Fruit fly (Drosophila melanogaster) whole organism, embryonic: ENCODE measurements around the gene Hip1.

Experiments used
- Blimp-1 ChIP-seq: fragments of 200-800 bp; sonication (Bioruptor generic); optimal IDR thresholded peaks from 3 replicates; lab custom pipeline; 2018; ENCODE audit warnings: missing biosample characterization, missing genetic modification characterization, mild to moderate bottlenecking, moderate library complexity, missing genetic modification reagents
- CG10543 ChIP-seq: fragments of 200-800 bp; sonication (Bioruptor generic); optimal IDR thresholded peaks from 3 replicates; lab custom pipeline; 2017; ENCODE audit warnings: missing biosample characterization, mild to moderate bottlenecking, missing genetic modification characterization, moderate library complexity
- CG12219 ChIP-seq: fragments of 200-800 bp; sonication (Bioruptor generic); optimal IDR thresholded peaks from 3 replicates; lab custom pipeline; 2018; ENCODE audit warnings: missing biosample characterization, mild to moderate bottlenecking, missing genetic modification characterization
- CG12744 ChIP-seq: fragments of 200-800 bp; sonication (Bioruptor generic); optimal IDR thresholded peaks from 2 replicates; lab custom pipeline; 2016; ENCODE audit warnings: missing biosample characterization, missing genetic modification characterization
- CG14050 ChIP-seq: fragments of 200-800 bp; sonication (Bioruptor generic); IDR thresholded peaks from 3 replicates; pipeline ENCODE4 v1.3.6; 2022; ENCODE audit warnings: missing biosample characterization, missing genetic modification characterization
- CG1602 ChIP-seq: fragments of 200-800 bp; sonication (Bioruptor generic); optimal IDR thresholded peaks from 3 replicates; lab custom pipeline; 2016; ENCODE audit warnings: missing biosample characterization, missing genetic modification characterization
- CG17361 ChIP-seq: fragments of 200-800 bp; sonication (Bioruptor generic); IDR thresholded peaks from 3 replicates; pipeline ENCODE4 v1.3.6; 2022; ENCODE audit warnings: missing biosample characterization, missing genetic modification characterization
- CG17568 ChIP-seq: fragments of 200-800 bp; sonication (Bioruptor generic); optimal IDR thresholded peaks from 2 replicates; lab custom pipeline; 2018; ENCODE audit warnings: missing biosample characterization, mild to moderate bottlenecking, missing genetic modification characterization, moderate library complexity
- CG30431 ChIP-seq: fragments of 200-800 bp; sonication (Bioruptor generic); optimal IDR thresholded peaks from 2 replicates; lab custom pipeline; 2017; ENCODE audit warnings: missing biosample characterization, missing genetic modification characterization
- CG34376 ChIP-seq: fragments of 200-800 bp; sonication (Bioruptor generic); optimal IDR thresholded peaks from 2 replicates; lab custom pipeline; 2018; ENCODE audit warnings: missing biosample characterization, mild to moderate bottlenecking, missing genetic modification characterization
- CG4328 ChIP-seq: fragments of 200-800 bp; sonication (Bioruptor generic); optimal IDR thresholded peaks from 3 replicates; lab custom pipeline; 2017; ENCODE audit warnings: missing biosample characterization, missing genetic modification reagents, missing genetic modification characterization
- CG4707 ChIP-seq: fragments of 200-800 bp; sonication (Bioruptor generic); optimal IDR thresholded peaks from 2 replicates; lab custom pipeline; 2018; ENCODE audit warnings: missing biosample characterization, mild to moderate bottlenecking, missing genetic modification characterization, moderate library complexity
- CG4730 ChIP-seq: fragments of 200-800 bp; sonication (Bioruptor generic); IDR thresholded peaks from 2 replicates; pipeline ENCODE4 v1.3.6; 2022; ENCODE audit warnings: missing biosample characterization, missing genetic modification characterization
- CG5953 ChIP-seq: fragments of 200-800 bp; sonication (Bioruptor generic); IDR thresholded peaks from 2 replicates; pipeline ENCODE4 v1.3.6; 2022; ENCODE audit warnings: missing biosample characterization, missing genetic modification characterization
- CG6791 ChIP-seq: fragments of 200-800 bp; sonication (Bioruptor generic); IDR thresholded peaks from 3 replicates; pipeline ENCODE4 v1.3.6; 2022; ENCODE audit warnings: missing biosample characterization, missing genetic modification characterization; ENCODE audit not compliant: partially characterized antibody
- CG6813 ChIP-seq: fragments of 200-800 bp; sonication (Bioruptor generic); optimal IDR thresholded peaks from 2 replicates; lab custom pipeline; 2017; ENCODE audit warnings: missing biosample characterization, missing genetic modification characterization, mild to moderate bottlenecking, moderate library complexity, missing genetic modification reagents
- CG8290 ChIP-seq, 3 experiments: fragments of 200-800 bp; sonication (Bioruptor generic); optimal IDR thresholded peaks; 2 replicates each; lab custom pipeline; 2016 to 2019; ENCODE audit warnings: missing biosample characterization in 3 of 3, missing genetic modification characterization in 3 of 3, mild to moderate bottlenecking in 2 of 3, moderate library complexity in 1 of 3
- CG8478 ChIP-seq: fragments of >200 bp; optimal IDR thresholded peaks from 2 replicates; lab custom pipeline; 2018
- H15 ChIP-seq: fragments of 200-800 bp; sonication (Bioruptor generic); IDR thresholded peaks from 3 replicates; pipeline ENCODE4 v1.3.6; 2022; ENCODE audit warnings: missing biosample characterization, missing genetic modification characterization
- HHEX ChIP-seq: fragments of 200-800 bp; sonication (Bioruptor generic); optimal IDR thresholded peaks from 3 replicates; lab custom pipeline; 2017; ENCODE audit warnings: missing biosample characterization, mild to moderate bottlenecking, missing genetic modification characterization, missing genetic modification reagents
- Hand ChIP-seq: fragments of 200-800 bp; sonication (Bioruptor generic); optimal IDR thresholded peaks from 2 replicates; lab custom pipeline; 2017; ENCODE audit warnings: mild to moderate bottlenecking, missing biosample characterization, missing genetic modification reagents, missing genetic modification characterization
- Hey ChIP-seq: fragments of 200-800 bp; sonication (Bioruptor generic); optimal IDR thresholded peaks from 3 replicates; lab custom pipeline; 2018; ENCODE audit warnings: missing biosample characterization, mild to moderate bottlenecking, missing genetic modification characterization
- MBD-R2 ChIP-seq: fragments of 200-800 bp; sonication (Bioruptor generic); IDR thresholded peaks from 2 replicates; pipeline ENCODE4 v1.3.6; 2022; ENCODE audit warnings: missing biosample characterization, missing genetic modification characterization
- Max ChIP-seq: fragments of 200-800 bp; sonication (Bioruptor generic); optimal IDR thresholded peaks from 2 replicates; lab custom pipeline; 2016; ENCODE audit warnings: missing biosample characterization, mild to moderate bottlenecking, missing genetic modification characterization
- Neu2 ChIP-seq: fragments of 200-800 bp; sonication (Bioruptor generic); optimal IDR thresholded peaks from 3 replicates; lab custom pipeline; 2016; ENCODE audit warnings: missing biosample characterization, missing genetic modification characterization, borderline replicate concordance
- Side ChIP-seq: fragments of 200-800 bp; sonication (Bioruptor generic); optimal IDR thresholded peaks from 2 replicates; lab custom pipeline; 2016; ENCODE audit warnings: missing biosample characterization, missing genetic modification characterization
- Spps ChIP-seq: fragments of 200-800 bp; sonication (Bioruptor generic); optimal IDR thresholded peaks from 2 replicates; lab custom pipeline; 2018; ENCODE audit warnings: missing biosample characterization, mild to moderate bottlenecking, missing genetic modification characterization
- Xrp1 ChIP-seq: fragments of 200-800 bp; sonication (Bioruptor generic); IDR thresholded peaks from 2 replicates; pipeline ENCODE4 v1.3.6; 2022; ENCODE audit warnings: missing biosample characterization, missing genetic modification characterization
- ab ChIP-seq: fragments of 200-800 bp; sonication (Bioruptor generic); optimal IDR thresholded peaks from 2 replicates; lab custom pipeline; 2016; ENCODE audit warnings: missing biosample characterization, missing genetic modification characterization
- az2 ChIP-seq: fragments of 200-800 bp; sonication (Bioruptor generic); optimal IDR thresholded peaks from 3 replicates; lab custom pipeline; 2016; ENCODE audit warnings: missing biosample characterization, missing genetic modification characterization
- bab2 ChIP-seq: fragments of 200-800 bp; sonication (Bioruptor generic); optimal IDR thresholded peaks from 2 replicates; lab custom pipeline; 2016; ENCODE audit warnings: missing biosample characterization, missing genetic modification characterization
- bowl ChIP-seq: fragments of 200-800 bp; sonication (Bioruptor generic); IDR thresholded peaks from 2 replicates; pipeline ENCODE4 v1.3.6; 2022; ENCODE audit warnings: missing biosample characterization, missing genetic modification characterization
- cato ChIP-seq: fragments of 200-800 bp; sonication (Bioruptor generic); optimal IDR thresholded peaks from 2 replicates; lab custom pipeline; 2016; ENCODE audit warnings: missing biosample characterization, missing genetic modification characterization, borderline replicate concordance
- crp ChIP-seq, 2 experiments: fragments of 200-800 bp; sonication (Bioruptor generic); optimal IDR thresholded peaks; 2 replicates in 1 of 2; 3 replicates in 1 of 2; lab custom pipeline; 2017; ENCODE audit warnings: missing biosample characterization in 2 of 2, missing genetic modification characterization in 2 of 2, mild to moderate bottlenecking in 1 of 2, moderate library complexity in 1 of 2
- danr ChIP-seq: fragments of 200-800 bp; sonication (Bioruptor generic); IDR thresholded peaks from 2 replicates; pipeline ENCODE4 v1.3.6; 2022; ENCODE audit warnings: missing biosample characterization, missing genetic modification characterization
- dmrt99B ChIP-seq: fragments of 200-800 bp; sonication (Bioruptor generic); optimal IDR thresholded peaks from 2 replicates; lab custom pipeline; 2018; ENCODE audit warnings: missing biosample characterization, mild to moderate bottlenecking, missing genetic modification characterization, moderate library complexity
- gcm ChIP-seq: fragments of 200-800 bp; sonication (Bioruptor generic); optimal IDR thresholded peaks from 2 replicates; lab custom pipeline; 2019; ENCODE audit warnings: missing biosample characterization, mild to moderate bottlenecking, missing genetic modification characterization, moderate library complexity
- gem ChIP-seq: fragments of 200-800 bp; sonication (Bioruptor generic); optimal IDR thresholded peaks from 2 replicates; lab custom pipeline; 2019; ENCODE audit warnings: missing biosample characterization, mild to moderate bottlenecking, missing genetic modification characterization, moderate library complexity
- jigr1 ChIP-seq: fragments of 200-800 bp; sonication (Bioruptor generic); IDR thresholded peaks from 3 replicates; pipeline ENCODE4 v1.3.6; 2022; ENCODE audit warnings: missing biosample characterization, missing genetic modification characterization
- kni ChIP-seq: fragments of 200-800 bp; sonication (Bioruptor generic); optimal IDR thresholded peaks from 3 replicates; lab custom pipeline; 2017; ENCODE audit warnings: mild to moderate bottlenecking, missing biosample characterization, missing genetic modification reagents, missing genetic modification characterization
- odd ChIP-seq: fragments of 200-800 bp; sonication (Bioruptor generic); optimal IDR thresholded peaks from 2 replicates; lab custom pipeline; 2017; ENCODE audit warnings: missing biosample characterization, mild to moderate bottlenecking, missing genetic modification characterization
- org-1 ChIP-seq: fragments of 200-800 bp; sonication (Bioruptor generic); optimal IDR thresholded peaks from 2 replicates; lab custom pipeline; 2017; ENCODE audit warnings: missing biosample characterization, missing genetic modification characterization
- otp ChIP-seq: fragments of 200-800 bp; sonication (Bioruptor generic); IDR thresholded peaks from 3 replicates; pipeline ENCODE4, ENCODE4 v1.3.6; 2022; ENCODE audit warnings: missing biosample characterization, missing genetic modification characterization
- pan ChIP-seq, 4 experiments: fragments of >200 bp in 3 of 4; fragments of 200-800 bp in 1 of 4; sonication (Bioruptor generic) in 1 of 4; optimal IDR thresholded peaks in 3 of 4; IDR thresholded peaks in 1 of 4; 2 replicates each; pipeline versions ENCODE4 v1.3.6 to Lab custom; 2017 to 2022; ENCODE audit warnings: missing biosample characterization in 2 of 4, missing genetic modification characterization in 2 of 4, mixed read lengths in 1 of 4
- phol ChIP-seq: fragments of 200-800 bp; sonication (Bioruptor generic); optimal IDR thresholded peaks from 3 replicates; lab custom pipeline; 2018; ENCODE audit warnings: missing biosample characterization, mild to moderate bottlenecking, missing genetic modification characterization, moderate library complexity
- repo ChIP-seq: fragments of 200-800 bp; sonication (Bioruptor generic); optimal IDR thresholded peaks from 2 replicates; lab custom pipeline; 2016; ENCODE audit warnings: missing biosample characterization, missing genetic modification characterization
- tgo ChIP-seq: fragments of 200-800 bp; sonication (Bioruptor generic); IDR thresholded peaks from 3 replicates; pipeline ENCODE4 v1.3.6; 2022; ENCODE audit warnings: missing biosample characterization, missing genetic modification characterization
- tll ChIP-seq, 2 experiments: fragments of 200-800 bp in 1 of 2; fragments of >200 bp in 1 of 2; sonication (Bioruptor generic) in 1 of 2; optimal IDR thresholded peaks; 2 replicates each; lab custom pipeline; 2017 to 2019; ENCODE audit warnings: missing biosample characterization in 2 of 2, missing genetic modification characterization in 2 of 2, mild to moderate bottlenecking in 1 of 2, moderate library complexity in 1 of 2
- unpg ChIP-seq: fragments of 200-800 bp; sonication (Bioruptor generic); optimal IDR thresholded peaks from 3 replicates; lab custom pipeline; 2018; ENCODE audit warnings: missing biosample characterization, mild to moderate bottlenecking, missing genetic modification characterization, moderate library complexity
- zfh2 ChIP-seq: fragments of 200-800 bp; sonication (Bioruptor generic); optimal IDR thresholded peaks from 2 replicates; lab custom pipeline; 2016; ENCODE audit warnings: missing biosample characterization, missing genetic modification characterization

Hip1 gene

DNA sequence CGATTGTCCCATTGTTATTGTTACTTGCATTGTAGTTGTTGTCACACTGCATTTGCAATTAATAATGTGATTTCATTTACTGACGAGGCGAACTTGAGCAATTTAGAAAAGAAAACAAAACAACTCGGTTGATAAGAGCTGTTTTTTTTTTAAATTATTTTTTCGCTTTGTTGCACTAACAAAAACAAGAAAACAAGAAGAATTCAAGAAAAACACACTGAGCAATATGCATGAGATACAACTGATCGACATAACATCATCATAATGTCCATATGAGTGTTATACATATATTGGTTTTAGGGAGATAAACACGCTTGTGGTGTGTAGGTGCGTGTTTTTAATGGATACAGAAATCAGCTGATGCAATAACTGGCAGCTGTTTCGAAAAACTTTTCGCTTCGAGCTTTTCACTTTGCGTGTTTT lies 29.1 kb upstream of the Hip1 start (continued):
- TF ChIP-seq CG1602 (GFP tag; lab: Kevin White, UChicago): no peak
- no peak for TF ChIP-seq danr (GFP tag; lab: Robert Waterston, UW)
- no peak for TF ChIP-seq kni
- TF ChIP-seq cato (GFP tag; lab: Kevin White, UChicago): no peak
- no peak for TF ChIP-seq Max (GFP tag; lab: Kevin White, UChicago)
- TF ChIP-seq ab (GFP tag; lab: Kevin White, UChicago): no peak
- TF ChIP-seq bab2 (GFP tag; lab: Kevin White, UChicago): no peak
- peak; percentile 16 for TF ChIP-seq CG6813 (GFP tag; lab: Kevin White, UChicago)
- TF ChIP-seq Hand (GFP tag; lab: Kevin White, UChicago): no peak
- no peak for TF ChIP-seq CG6791 (GFP tag; lab: Robert Waterston, UW)
- peak; percentile 15 for TF ChIP-seq CG17568 (GFP tag; lab: Kevin White, UChicago)
- no peak for TF ChIP-seq zfh2
- no peak for TF ChIP-seq H15
- no peak for TF ChIP-seq CG12219
- TF ChIP-seq az2 (GFP tag; lab: Kevin White, UChicago): no peak
- TF ChIP-seq gcm (GFP tag; lab: Kevin White, UChicago): no peak
- peak; percentile 24 for TF ChIP-seq Blimp-1
- TF ChIP-seq MBD-R2 (GFP tag; lab: Robert Waterston, UW): no peak
- no peak for TF ChIP-seq HHEX (GFP tag; lab: Kevin White, UChicago)
- no peak for TF ChIP-seq pan (optimal IDR thresholded peaks at IDR 0.05; lab: Kevin White, UChicago)
- no peak for TF ChIP-seq pan (GFP tag; optimal IDR thresholded peaks at IDR 0.05 in 1 of 2, IDR thresholded peaks at IDR 0.05 in 1 of 2)
- no peak for TF ChIP-seq repo (GFP tag; lab: Kevin White, UChicago)
- TF ChIP-seq org-1 (GFP tag; lab: Kevin White, UChicago): no peak
- TF ChIP-seq CG14050 (GFP tag; lab: Robert Waterston, UW): no peak
- TF ChIP-seq CG30431 (GFP tag; lab: Kevin White, UChicago): no peak
- TF ChIP-seq Side (GFP tag; lab: Kevin White, UChicago): no peak
- TF ChIP-seq CG4328: no peak
- no peak for TF ChIP-seq CG5953
- TF ChIP-seq CG4707 (GFP tag; lab: Kevin White, UChicago): no peak
- no peak for TF ChIP-seq gem (tag; lab: Kevin White, UChicago)
- TF ChIP-seq tgo (GFP tag; lab: Robert Waterston, UW): no peak
- TF ChIP-seq Spps (tag; lab: Kevin White, UChicago): no peak
- TF ChIP-seq jigr1 (GFP tag; lab: Robert Waterston, UW): no peak
- TF ChIP-seq CG8290 (GFP tag; optimal IDR thresholded peaks at IDR 0.05; lab: Kevin White, UChicago): no peak
- TF ChIP-seq CG8290 (tag; optimal IDR thresholded peaks at IDR 0.05; lab: Kevin White, UChicago): peak in 1 of 2 experiments; percentile 67
- TF ChIP-seq Hey (tag; lab: Kevin White, UChicago): no peak
- TF ChIP-seq crp (GFP tag; optimal IDR thresholded peaks at IDR 0.05; lab: Kevin White, UChicago): peak in 1 of 2 experiments; percentile 47
- TF ChIP-seq CG34376 (GFP tag; lab: Kevin White, UChicago): peak; percentile 40
- TF ChIP-seq bowl (GFP tag; lab: Robert Waterston, UW): no peak
- no peak for TF ChIP-seq phol (tag; lab: Kevin White, UChicago)
- no peak for TF ChIP-seq otp (GFP tag; lab: Robert Waterston, UW)
- no peak for TF ChIP-seq CG4730 (GFP tag; lab: Robert Waterston, UW)
- TF ChIP-seq CG8478 (lab: Kevin White, UChicago): no peak
- no peak for TF ChIP-seq CG17361 (GFP tag; lab: Robert Waterston, UW)
- TF ChIP-seq CG10543 (GFP tag; lab: Kevin White, UChicago): peak; percentile 28
- TF ChIP-seq Neu2 (GFP tag; lab: Kevin White, UChicago): no peak
- no peak for TF ChIP-seq unpg (GFP tag; lab: Kevin White, UChicago)
- peak; percentile 9 for TF ChIP-seq dmrt99B (tag; lab: Kevin White, UChicago)
- no peak for TF ChIP-seq tll (GFP tag; optimal IDR thresholded peaks at IDR 0.05; lab: Kevin White, UChicago)
- no peak for TF ChIP-seq odd
- peak; percentile 18 for TF ChIP-seq CG12744 (GFP tag; lab: Kevin White, UChicago)
- no peak for TF ChIP-seq Xrp1 (GFP tag; lab: Robert Waterston, UW)
